Worm (Caenorhabditis elegans): ENCODE measurements around the gene cal-5.
A peak's percentile ranks its signal among the peaks of the same experiment; 100 is the strongest.

The cal-5 gene

DNA sequence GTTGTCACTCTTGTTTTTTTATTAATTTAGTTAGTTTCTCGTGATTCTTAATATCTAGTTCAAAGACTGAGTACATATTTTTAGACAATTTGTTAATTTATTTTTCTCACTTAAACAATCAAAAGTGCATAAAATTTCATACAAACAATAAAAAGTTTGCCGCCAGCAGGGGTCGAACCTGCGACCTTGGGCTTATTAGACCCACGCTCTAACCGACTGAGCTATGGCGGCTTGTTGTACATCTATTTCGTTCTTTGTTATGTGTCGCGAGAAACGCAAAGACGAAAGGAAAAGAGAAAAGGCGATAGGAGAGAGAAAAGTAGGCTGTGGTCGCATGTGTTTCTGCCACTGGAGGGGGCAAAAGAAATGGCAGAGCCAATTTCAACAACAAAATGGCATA lies 7.7 kb upstream of the cal-5 start:
- peak; percentile 64 for TF ChIP-seq jun-1 (tag; optimal IDR thresholded peaks at IDR 0.05)
- no peak for TF ChIP-seq ceh-9 (tag; optimal IDR thresholded peaks at IDR 0.05)
- TF ChIP-seq unc-39 (tag; optimal IDR thresholded peaks at IDR 0.05): peak; percentile 61
- TF ChIP-seq mml-1 (tag; optimal IDR thresholded peaks at IDR 0.05): peak; percentile 10
- peak; percentile 75 for TF ChIP-seq pha-4 (tag; optimal IDR thresholded peaks at IDR 0.05)
- TF ChIP-seq hmg-11 (tag; optimal IDR thresholded peaks at IDR 0.05): peak; percentile 89
- TF ChIP-seq tbx-2 (tag; optimal IDR thresholded peaks at IDR 0.05): peak; percentile 84
- TF ChIP-seq R02D3.7 (tag; optimal IDR thresholded peaks at IDR 0.05): peak; percentile 39
- peak; percentile 16 for TF ChIP-seq aly-2 (tag; optimal IDR thresholded peaks at IDR 0.05)
- TF ChIP-seq egl-5 (tag; optimal IDR thresholded peaks at IDR 0.05): peak; percentile 57
- peak; percentile 28 for TF ChIP-seq ceh-28 (tag; optimal IDR thresholded peaks at IDR 0.05)
- no peak for TF ChIP-seq ama-1 (optimal IDR thresholded peaks at IDR 0.05)
- no peak for TF ChIP-seq fkh-10 (GFP tag; optimal IDR thresholded peaks at IDR 0.05)
- TF ChIP-seq lin-15B (tag; optimal IDR thresholded peaks at IDR 0.05): peak; percentile 26
- no peak for TF ChIP-seq nhr-28 (tag; optimal IDR thresholded peaks at IDR 0.05)
- no peak for TF ChIP-seq pqm-1 (tag; optimal IDR thresholded peaks at IDR 0.05)
- TF ChIP-seq elt-2 (tag; optimal IDR thresholded peaks at IDR 0.05): peak; percentile 78
- no peak for TF ChIP-seq ZK546.5 (tag; optimal IDR thresholded peaks at IDR 0.05)
- TF ChIP-seq ztf-11 (tag; optimal IDR thresholded peaks at IDR 0.05): peak; percentile 48
- no peak for TF ChIP-seq mdl-1 (tag; optimal IDR thresholded peaks at IDR 0.05)
- peak; percentile 52 for TF ChIP-seq skn-1 (tag; optimal IDR thresholded peaks at IDR 0.05)
- TF ChIP-seq nhr-25 (tag; optimal IDR thresholded peaks at IDR 0.05): peak; percentile 60
- TF ChIP-seq egl-27 (tag; optimal IDR thresholded peaks at IDR 0.05): peak; percentile 85
- no peak for TF ChIP-seq zag-1 (tag; optimal IDR thresholded peaks at IDR 0.05)
- TF ChIP-seq elt-3 (tag; optimal IDR thresholded peaks at IDR 0.05): peak in 1 of 3 experiments; percentile 40
- no peak for TF ChIP-seq ztf-4 (tag; optimal IDR thresholded peaks at IDR 0.05)
- TF ChIP-seq snpc-4 (tag; optimal IDR thresholded peaks at IDR 0.05): peak; percentile 26
- peak; percentile 80 for TF ChIP-seq nfya-1 (tag; optimal IDR thresholded peaks at IDR 0.05; ENCODE audit: insufficient read depth)
- TF ChIP-seq sea-2 (GFP tag; optimal IDR thresholded peaks at IDR 0.05): peak; percentile 3
- TF ChIP-seq ceh-82 (tag; optimal IDR thresholded peaks at IDR 0.05): peak; percentile 36
- peak; percentile 67 for TF ChIP-seq nhr-77 (tag; optimal IDR thresholded peaks at IDR 0.05)
- peak; percentile 72 for TF ChIP-seq nhr-11 (tag; optimal IDR thresholded peaks at IDR 0.05)
- peak; percentile 86 for TF ChIP-seq lsy-12 (tag; optimal IDR thresholded peaks at IDR 0.05)
- TF ChIP-seq nhr-12 (tag; optimal IDR thresholded peaks at IDR 0.05): no peak
- peak; percentile 84 for TF ChIP-seq lin-39 (tag; optimal IDR thresholded peaks at IDR 0.05)
- TF ChIP-seq nhr-23 (tag; optimal IDR thresholded peaks at IDR 0.05): peak; percentile 45
- no peak for TF ChIP-seq ceh-16 (tag; optimal IDR thresholded peaks at IDR 0.05)
- TF ChIP-seq eor-1 (tag; optimal IDR thresholded peaks at IDR 0.05): peak in 1 of 2 experiments; percentile 37
- TF ChIP-seq fos-1 (tag; optimal IDR thresholded peaks at IDR 0.05): peak; percentile 29
- no peak for TF ChIP-seq elt-1 (tag; optimal IDR thresholded peaks at IDR 0.05)
- peak; percentile 17 for TF ChIP-seq unc-62 (GFP tag; optimal IDR thresholded peaks at IDR 0.05)
- TF ChIP-seq nhr-76 (tag; optimal IDR thresholded peaks at IDR 0.05): peak; percentile 23
- TF ChIP-seq fkh-2 (tag; optimal IDR thresholded peaks at IDR 0.05): no peak
- TF ChIP-seq daf-12 (tag; optimal IDR thresholded peaks at IDR 0.05): no peak
- TF ChIP-seq nhr-43 (tag; optimal IDR thresholded peaks at IDR 0.05; ENCODE audit: poor library complexity, severe bottlenecking): peak; percentile 86

DNA sequence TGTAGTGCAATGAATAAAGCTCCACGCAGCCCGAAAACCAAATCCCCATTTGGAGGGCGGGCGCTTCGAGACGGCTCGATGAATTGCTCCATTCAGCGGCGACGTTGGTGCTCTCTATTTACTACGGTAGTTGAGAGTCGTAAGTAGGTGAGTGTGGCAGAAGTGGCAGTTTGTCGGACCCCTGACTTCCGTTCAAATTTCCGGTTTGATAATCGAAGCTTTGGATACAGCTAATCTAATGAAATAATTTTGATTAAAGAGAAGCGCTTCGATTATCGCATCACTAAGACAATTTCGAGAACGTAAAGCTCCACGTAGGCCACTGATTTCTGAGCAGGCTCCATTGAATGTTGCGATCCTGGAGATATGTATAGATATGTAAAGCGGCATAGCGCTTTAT lies 6.7 kb upstream of the cal-5 start, which contains the start of gene ets-5:
Gene ets-5 (minus strand): TSS at position 32 of the 400 bp plus-strand sequence.
- TF ChIP-seq egl-27 (tag; optimal IDR thresholded peaks at IDR 0.05): no peak

Measured in whole organism, L3 larva.